Worm (Caenorhabditis elegans) whole organism, L4 larva: ENCODE data around the gene str-103.
A peak's percentile ranks its signal among the peaks of the same experiment; 100 is the strongest.

ENCODE experiments used
- D1046.2 ChIP-seq: fragments of 200-800 bp; sonication (Bioruptor generic); IDR thresholded peaks from 2 replicates; pipeline ENCODE4 v1.3.6; 2022; ENCODE audit warnings: missing genetic modification characterization, missing compliant biosample characterization
- F10B5.3 ChIP-seq: sonication (generic microtip); optimal IDR thresholded peaks from 2 replicates; lab custom pipeline; 2016; ENCODE audit warnings: mild to moderate bottlenecking, missing genetic modification characterization, missing compliant biosample characterization
- F37D6.2 ChIP-seq: sonication (generic microtip); optimal IDR thresholded peaks from 2 replicates; lab custom pipeline; 2016; ENCODE audit warnings: mild to moderate bottlenecking, missing genetic modification characterization, missing compliant biosample characterization
- F49E8.2 ChIP-seq: sonication (generic microtip); optimal IDR thresholded peaks from 2 replicates; lab custom pipeline; 2016; ENCODE audit warnings: missing compliant biosample characterization, mild to moderate bottlenecking, missing genetic modification characterization, borderline replicate concordance
- T26A8.4 ChIP-seq: fragments of 200-800 bp; sonication (Bioruptor generic); IDR thresholded peaks from 2 replicates; pipeline ENCODE4 v1.3.6; 2022; ENCODE audit warnings: missing genetic modification characterization, missing compliant biosample characterization
- Y75B8A.6 ChIP-seq: fragments of 200-800 bp; sonication (Bioruptor generic); IDR thresholded peaks from 2 replicates; pipeline ENCODE4 v1.3.6; 2022; ENCODE audit warnings: missing genetic modification reagents, missing genetic modification characterization, missing compliant biosample characterization
- ZK337.2 ChIP-seq: fragments of 200-800 bp; sonication (Bioruptor generic); IDR thresholded peaks from 2 replicates; pipeline ENCODE4 v1.3.6; 2022; ENCODE audit warnings: missing genetic modification reagents, missing genetic modification characterization, missing compliant biosample characterization
- aha-1 ChIP-seq: fragments of 150-350 bp; peaks from one replicate; lab custom pipeline; 2014; ENCODE audit warnings: missing biosample characterization, missing genetic modification characterization
- ceh-28 ChIP-seq: fragments of 150-350 bp; optimal IDR thresholded peaks from 2 replicates; lab custom pipeline; 2014; ENCODE audit warnings: missing biosample characterization, missing genetic modification reagents, missing genetic modification characterization
- ceh-44 ChIP-seq: fragments of 200-800 bp; sonication (Bioruptor generic); IDR thresholded peaks from 2 replicates; pipeline ENCODE4 v1.3.6; 2022; ENCODE audit warnings: missing genetic modification reagents, missing genetic modification characterization, missing compliant biosample characterization
- daf-16 ChIP-seq, 3 experiments: sonication (generic microtip); optimal IDR thresholded peaks; 2 replicates each; lab custom pipeline; 2016 to 2017; ENCODE audit warnings: missing genetic modification characterization in 3 of 3, missing genetic modification reagents in 3 of 3, mild to moderate bottlenecking in 2 of 3, missing compliant biosample characterization in 2 of 3, missing biosample characterization in 1 of 3, moderate library complexity in 1 of 3
- dmd-6 ChIP-seq: fragments of 200-800 bp; sonication (Bioruptor generic); IDR thresholded peaks from 2 replicates; pipeline ENCODE4 v1.3.6; 2022; ENCODE audit warnings: missing genetic modification reagents, missing genetic modification characterization, missing compliant biosample characterization
- dmd-8 ChIP-seq: fragments of 200-800 bp; sonication (Bioruptor generic); IDR thresholded peaks from 2 replicates; pipeline ENCODE4 v1.3.6; 2022; ENCODE audit warnings: missing genetic modification characterization, missing compliant biosample characterization
- dve-1 ChIP-seq: sonication (generic microtip); optimal IDR thresholded peaks from 2 replicates; lab custom pipeline; 2017; ENCODE audit warnings: antibody characterized with exemption, mild to moderate bottlenecking, missing genetic modification characterization, missing compliant biosample characterization; ENCODE audit not compliant: insufficient read depth
- gei-8 ChIP-seq: fragments of 200-800 bp; sonication (Bioruptor generic); optimal IDR thresholded peaks from 2 replicates; lab custom pipeline; 2018; ENCODE audit warnings: mild to moderate bottlenecking, missing genetic modification characterization, missing compliant biosample characterization
- hlh-11 ChIP-seq: fragments of 200-800 bp; sonication (Bioruptor generic); optimal IDR thresholded peaks from 2 replicates; lab custom pipeline; 2018; ENCODE audit warnings: mild to moderate bottlenecking, missing genetic modification characterization, missing compliant biosample characterization
- lin-29 ChIP-seq: fragments of 200-800 bp; sonication (Bioruptor generic); IDR thresholded peaks from 2 replicates; pipeline ENCODE4 v1.3.6; 2022; ENCODE audit warnings: missing genetic modification reagents, missing genetic modification characterization, missing compliant biosample characterization
- lir-3 ChIP-seq: sonication (generic microtip); optimal IDR thresholded peaks from 2 replicates; lab custom pipeline; 2016; ENCODE audit warnings: mild to moderate bottlenecking, missing genetic modification characterization, missing compliant biosample characterization
- lsy-2 ChIP-seq, 2 experiments: fragments of 150-350 bp in 1 of 2; sonication (generic microtip) in 1 of 2; optimal IDR thresholded peaks; 2 replicates each; lab custom pipeline; 2014 to 2017; ENCODE audit warnings: missing biosample characterization in 2 of 2, missing genetic modification characterization in 2 of 2
- madf-9 ChIP-seq: fragments of 200-800 bp; sonication (Bioruptor generic); conservative IDR thresholded peaks from 2 replicates; pipeline ENCODE4 v1.3.6; 2022; ENCODE audit warnings: missing genetic modification reagents, missing genetic modification characterization, missing compliant biosample characterization
- mes-2 ChIP-seq: sonication (generic microtip); optimal IDR thresholded peaks from 2 replicates; lab custom pipeline; 2016; ENCODE audit warnings: missing genotype, mild to moderate bottlenecking, missing genetic modification characterization, missing compliant biosample characterization; ENCODE audit not compliant: poor library complexity, severe bottlenecking
- nhr-111 ChIP-seq: fragments of 200-800 bp; sonication (Bioruptor generic); optimal IDR thresholded peaks from 2 replicates; lab custom pipeline; 2018; ENCODE audit warnings: mild to moderate bottlenecking, missing genetic modification characterization, missing compliant biosample characterization
- nhr-28 ChIP-seq: fragments of 150-350 bp; optimal IDR thresholded peaks from 2 replicates; lab custom pipeline; 2014; ENCODE audit warnings: missing biosample characterization, missing genetic modification characterization
- nhr-42 ChIP-seq: fragments of 200-800 bp; sonication (Bioruptor generic); IDR thresholded peaks from 2 replicates; pipeline ENCODE4 v1.3.6; 2022; ENCODE audit warnings: missing genetic modification characterization, missing compliant biosample characterization
- pqm-1 ChIP-seq: sonication (generic microtip); optimal IDR thresholded peaks from 2 replicates; lab custom pipeline; 2017; ENCODE audit warnings: missing biosample characterization, missing genetic modification characterization
- saeg-2 ChIP-seq: fragments of 200-800 bp; sonication (Bioruptor generic); IDR thresholded peaks from 2 replicates; pipeline ENCODE4 v1.3.6; 2022; ENCODE audit warnings: missing genetic modification reagents, missing genetic modification characterization, missing compliant biosample characterization
- sdz-12 ChIP-seq: fragments of 200-800 bp; sonication (Bioruptor generic); optimal IDR thresholded peaks from 2 replicates; lab custom pipeline; 2018; ENCODE audit warnings: mild to moderate bottlenecking, missing genetic modification characterization, missing compliant biosample characterization
- skn-1 ChIP-seq: fragments of 150-350 bp; optimal IDR thresholded peaks from 2 replicates; lab custom pipeline; 2014; ENCODE audit warnings: missing biosample characterization, missing genetic modification characterization
- snpc-4 ChIP-seq: fragments of 150-350 bp; optimal IDR thresholded peaks from 2 replicates; lab custom pipeline; 2014; ENCODE audit warnings: missing biosample characterization, missing genetic modification characterization
- tag-97 ChIP-seq: fragments of 200-800 bp; sonication (Bioruptor generic); IDR thresholded peaks from 2 replicates; pipeline ENCODE4 v1.3.6; 2022; ENCODE audit warnings: missing genetic modification characterization, missing compliant biosample characterization
- tra-1 ChIP-seq: fragments of 200-800 bp; sonication (Bioruptor generic); IDR thresholded peaks from 2 replicates; pipeline ENCODE4 v1.3.6; 2022; ENCODE audit warnings: missing genetic modification reagents, missing genetic modification characterization, missing compliant biosample characterization
- unc-62 ChIP-seq, 3 experiments: fragments of 150-350 bp in 1 of 3; sonication (generic microtip); optimal IDR thresholded peaks in 2 of 3; peaks in 1 of 3; 1 replicate in 1 of 3; 2 replicates in 2 of 3; lab custom pipeline; 2014 to 2017; ENCODE audit warnings: missing biosample characterization in 3 of 3, missing genetic modification characterization in 3 of 3, missing genetic modification reagents in 3 of 3, missing genotype in 1 of 3
- zag-1 ChIP-seq: fragments of 150-350 bp; optimal IDR thresholded peaks from 2 replicates; lab custom pipeline; 2014; ENCODE audit warnings: missing biosample characterization, missing genetic modification characterization
- zip-2 ChIP-seq: fragments of 150-350 bp; optimal IDR thresholded peaks from 2 replicates; lab custom pipeline; 2014; ENCODE audit warnings: missing biosample characterization, missing genetic modification characterization

str-103 gene

ce11 chrV:16120922-16121321 lies 2.4 kb upstream of the str-103 start, which contains the start of gene skr-3:
Gene skr-3, plus strand, starts transcription at chrV:16121084.
- TF ChIP-seq ceh-28 (tag; lab: Kevin White, UChicago): no peak
- TF ChIP-seq pqm-1 (tag; lab: Kevin White, UChicago): peak; percentile 54
- TF ChIP-seq dve-1: peak; percentile 45
- no peak for TF ChIP-seq daf-16 (GFP tag; optimal IDR thresholded peaks at IDR 0.05; lab: Kevin White, UChicago)
- peak; percentile 66 for TF ChIP-seq daf-16 (tag; optimal IDR thresholded peaks at IDR 0.05; lab: Kevin White, UChicago)
- TF ChIP-seq snpc-4 (tag; lab: Kevin White, UChicago): no peak
- TF ChIP-seq tra-1 (GFP tag; lab: Robert Waterston, UW): 0 out of 2 replicates have a peak, but pooled peaks have one; percentile 49
- no peak for TF ChIP-seq zip-2 (tag; lab: Kevin White, UChicago)
- TF ChIP-seq ceh-44 (GFP tag; lab: Robert Waterston, UW): no peak
- TF ChIP-seq dmd-6 (GFP tag; lab: Robert Waterston, UW): peak; percentile 49; the same call in 1 of the 2 replicates
- TF ChIP-seq mes-2: no peak
- TF ChIP-seq unc-62 (GFP tag; optimal IDR thresholded peaks at IDR 0.05 in 1 of 2; lab: Kevin White, UChicago): peak in 1 of 2 experiments; percentile 14
- no peak for TF ChIP-seq unc-62 (tag; optimal IDR thresholded peaks at IDR 0.05; lab: Kevin White, UChicago)
- no peak for TF ChIP-seq saeg-2 (GFP tag; lab: Robert Waterston, UW)
- TF ChIP-seq nhr-28 (tag; lab: Kevin White, UChicago): peak; percentile 61

DNA sequence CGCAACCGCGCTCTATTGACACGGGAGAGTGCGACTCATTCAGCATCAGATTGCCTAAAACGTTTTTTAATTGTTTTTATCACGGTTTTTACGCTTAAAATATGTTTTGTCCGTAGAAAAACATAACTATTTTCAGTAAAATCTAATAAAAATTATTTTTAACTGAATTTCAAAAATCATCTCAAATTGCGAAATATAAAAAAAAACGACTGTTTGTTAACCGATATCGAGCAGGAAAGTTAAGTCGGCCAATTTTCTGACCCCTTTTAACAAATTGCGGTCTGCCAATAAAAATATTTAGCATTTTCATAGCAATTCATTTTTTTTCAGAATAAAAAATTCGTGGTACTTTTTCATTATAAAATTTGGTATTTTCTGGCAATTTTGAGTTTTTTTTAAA lies 2.0 kb upstream of the str-103 start:
- TF ChIP-seq aha-1 (tag; lab: Kevin White, UChicago) (peak; percentile 78), nhr-111 (no peak)

- no peak for TF ChIP-seq sdz-12 (GFP tag; lab: Kevin White, UChicago)
- no peak for TF ChIP-seq F10B5.3 (tag; lab: Kevin White, UChicago)
- TF ChIP-seq T26A8.4 (GFP tag; lab: Robert Waterston, UW): no peak
- no peak for TF ChIP-seq hlh-11 (tag; lab: Kevin White, UChicago)
- TF ChIP-seq F49E8.2 (tag; lab: Kevin White, UChicago): no peak
- TF ChIP-seq snpc-4 (tag; lab: Kevin White, UChicago): no peak
- no peak for TF ChIP-seq zag-1 (tag; lab: Kevin White, UChicago)
- no peak for TF ChIP-seq dmd-8 (GFP tag; lab: Robert Waterston, UW)
- no peak for TF ChIP-seq ZK337.2
- no peak for TF ChIP-seq nhr-42 (GFP tag; lab: Robert Waterston, UW)
- TF ChIP-seq D1046.2 (GFP tag; lab: Robert Waterston, UW): no peak
- TF ChIP-seq, all 104 proteins: peak for 0
These were observed 3.1 kb downstream of the str-103 start, which contains the start of gene str-25 for ce11 chrV:16115381-16115780. Gene str-25, plus strand, starts transcription at chrV:16115681.

- TF ChIP-seq lin-29 (GFP tag; lab: Robert Waterston, UW): no peak
- TF ChIP-seq F37D6.2: no peak
- TF ChIP-seq tag-97 (GFP tag; lab: Robert Waterston, UW): no peak
- no peak for TF ChIP-seq lir-3
- TF ChIP-seq madf-9 (GFP tag; lab: Robert Waterston, UW): no peak
- no peak for TF ChIP-seq gei-8 (GFP tag; lab: Kevin White, UChicago)
- no peak for TF ChIP-seq lsy-2 (tag; optimal IDR thresholded peaks at IDR 0.05; lab: Kevin White, UChicago)
- no peak for TF ChIP-seq skn-1
- TF ChIP-seq Y75B8A.6: no peak
- no peak for TF ChIP-seq nhr-28 (tag; lab: Kevin White, UChicago)
These were observed 4.3 kb downstream of the str-103 start, which contains the start of gene srxa-16 for ce11 chrV:16114237-16114636. Gene srxa-16, minus strand, starts transcription at chrV:16114337.
